Worm (Caenorhabditis elegans): ENCODE data around the gene cytb-5.1.

cytb-5.1 gene

DNA sequence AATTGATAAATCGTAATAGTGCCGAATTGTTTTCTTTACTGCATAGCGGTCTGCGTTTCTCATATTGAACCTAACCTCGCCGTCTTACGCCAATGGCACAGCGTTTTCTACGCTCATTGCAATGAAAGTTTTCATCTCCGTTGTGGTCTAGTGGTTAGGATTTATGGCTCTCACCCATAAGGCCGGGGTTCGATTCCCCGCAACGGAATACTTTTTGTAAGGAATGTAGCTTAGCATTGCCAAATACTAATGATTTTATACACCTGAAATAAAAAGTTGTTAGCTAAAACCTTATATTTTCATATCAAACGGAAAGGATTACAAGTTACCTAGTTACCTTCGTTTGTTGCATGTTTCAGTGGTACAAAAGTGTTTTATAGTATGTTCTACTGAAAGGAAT is 14.1 kb downstream of the cytb-5.1 start (continued):
- TF ChIP-seq egl-18 (GFP tag; IDR thresholded peaks at IDR 0.05) = 0 out of 2 replicates have a peak, but pooled peaks have one; percentile 56
- TF ChIP-seq nhr-27 (tag; optimal IDR thresholded peaks at IDR 0.05) = no peak
- no peak for TF ChIP-seq lsy-27 (tag; optimal IDR thresholded peaks at IDR 0.05; ENCODE audit: borderline replicate concordance, insufficient read depth)
- 0 out of 2 replicates have a peak, but pooled peaks have one; percentile 23 for TF ChIP-seq B0019.2 (GFP tag; conservative IDR thresholded peaks at IDR 0.05)
- peak; percentile 62; the same call in 1 of the 2 replicates for TF ChIP-seq mcd-1 (GFP tag; IDR thresholded peaks at IDR 0.05)
- no peak; the same call in 1 of the 2 replicates for TF ChIP-seq egrh-3 (GFP tag; IDR thresholded peaks at IDR 0.05)
- TF ChIP-seq madf-6 (GFP tag; IDR thresholded peaks at IDR 0.05) = peak; percentile 65; the same call in 1 of the 2 replicates
- TF ChIP-seq hlh-26 (GFP tag; conservative IDR thresholded peaks at IDR 0.05) = no peak
- TF ChIP-seq nhr-80 (tag; optimal IDR thresholded peaks at IDR 0.05) = peak; percentile 41
- peak; percentile 38 for TF ChIP-seq F22D6.2 (tag; optimal IDR thresholded peaks at IDR 0.05)
- peak; percentile 54 for TF ChIP-seq ztf-18 (tag; optimal IDR thresholded peaks at IDR 0.05)
- peak; percentile 51 to 74 for TF ChIP-seq let-607 (tag; optimal IDR thresholded peaks at IDR 0.05)
- TF ChIP-seq attf-5 (GFP tag; optimal IDR thresholded peaks at IDR 0.05) = peak; percentile 68
- peak; percentile 10 for TF ChIP-seq T26A5.8 (tag; optimal IDR thresholded peaks at IDR 0.05)
- peak; percentile 98 for TF ChIP-seq tbp1 (GFP tag; optimal IDR thresholded peaks at IDR 0.05)
- peak; percentile 75 for TF ChIP-seq K11D2.4 (GFP tag; IDR thresholded peaks at IDR 0.05)
- TF ChIP-seq unc-130 (GFP tag; optimal IDR thresholded peaks at IDR 0.05) = peak; percentile 31
- no peak for TF ChIP-seq lin-54 (GFP tag; optimal IDR thresholded peaks at IDR 0.05)
- TF ChIP-seq pha-4 (tag; optimal IDR thresholded peaks at IDR 0.05) = no peak
- peak; percentile 84 for TF ChIP-seq nfyb-1 (GFP tag; IDR thresholded peaks at IDR 0.05)
- 0 out of 2 replicates have a peak, but pooled peaks have one; percentile 75 for TF ChIP-seq ceh-40 (GFP tag; IDR thresholded peaks at IDR 0.05)
- TF ChIP-seq dox-1 (GFP tag; IDR thresholded peaks at IDR 0.05) = peak; percentile 81
- TF ChIP-seq mes-4 (tag; optimal IDR thresholded peaks at IDR 0.05) = peak; percentile 77
- peak; percentile 9 for TF ChIP-seq mel-28 (tag; optimal IDR thresholded peaks at IDR 0.05; ENCODE audit: borderline replicate concordance)
- TF ChIP-seq rec-8 (tag; optimal IDR thresholded peaks at IDR 0.05) = peak; percentile 70 to 85
- TF ChIP-seq gei-17 (GFP tag; optimal IDR thresholded peaks at IDR 0.05) = peak; percentile 68
- no peak for TF ChIP-seq F57C9.4 (tag; optimal IDR thresholded peaks at IDR 0.05)
- peak; percentile 32 for TF ChIP-seq zim-3 (tag; optimal IDR thresholded peaks at IDR 0.05)
- peak; percentile 82 for TF ChIP-seq madf-10 (tag; optimal IDR thresholded peaks at IDR 0.05)
- no peak for TF ChIP-seq F10E7.11 (tag; optimal IDR thresholded peaks at IDR 0.05)
- TF ChIP-seq Y67H2A.10 (GFP tag; conservative IDR thresholded peaks at IDR 0.05) = no peak
- no peak for TF ChIP-seq unc-62 (GFP tag; optimal IDR thresholded peaks at IDR 0.05)
- TF ChIP-seq repo-1 (tag; optimal IDR thresholded peaks at IDR 0.05) = peak; percentile 7
- no peak for TF ChIP-seq ceh-58 (GFP tag; IDR thresholded peaks at IDR 0.05)
- TF ChIP-seq ZK185.1 (tag; optimal IDR thresholded peaks at IDR 0.05; ENCODE audit: poor library complexity, severe bottlenecking) = peak; percentile 74
- peak; percentile 72 for TF ChIP-seq F23B12.7 (tag; optimal IDR thresholded peaks at IDR 0.05; ENCODE audit: insufficient read depth)
- peak; percentile 72 for TF ChIP-seq fkh-3 (tag; optimal IDR thresholded peaks at IDR 0.05)
- no peak for TF ChIP-seq F49E8.2 (tag; optimal IDR thresholded peaks at IDR 0.05; ENCODE audit: insufficient read depth)
- TF ChIP-seq F39B2.1 (GFP tag; IDR thresholded peaks at IDR 0.05) = no peak
- no peak for TF ChIP-seq aptf-2 (GFP tag; conservative IDR thresholded peaks at IDR 0.05)
- peak; percentile 55 for TF ChIP-seq hlh-12 (tag; optimal IDR thresholded peaks at IDR 0.05)
- peak; percentile 87 for TF ChIP-seq chd-7 (tag; optimal IDR thresholded peaks at IDR 0.05)
- TF ChIP-seq atf-7 (tag; optimal IDR thresholded peaks at IDR 0.05) = peak; percentile 75
- TF ChIP-seq F52B5.7 (tag; optimal IDR thresholded peaks at IDR 0.05) = peak; percentile 76
- TF ChIP-seq pbrm-1 (GFP tag; IDR thresholded peaks at IDR 0.05) = peak; percentile 79
- TF ChIP-seq lin-35 (GFP tag; optimal IDR thresholded peaks at IDR 0.05) = peak in 1 of 3 experiments; percentile 74
- TF ChIP-seq let-526 (GFP tag; IDR thresholded peaks at IDR 0.05) = peak; percentile 44; the same call in 1 of the 2 replicates
- peak; percentile 98 for TF ChIP-seq B0261.1 (tag; optimal IDR thresholded peaks at IDR 0.05)
